Worm (Caenorhabditis elegans) whole organism, L3 larva: ENCODE results near the gene ZK1010.8.

ENCODE experiments used
- R02D3.7 ChIP-seq: fragments of 150-350 bp; optimal IDR thresholded peaks from 2 replicates; lab custom pipeline; 2014; ENCODE audit warnings: missing biosample characterization, missing genetic modification characterization
- fkh-2 ChIP-seq: fragments of 150-350 bp; optimal IDR thresholded peaks from 2 replicates; lab custom pipeline; 2014; ENCODE audit warnings: missing biosample characterization, missing genetic modification reagents, missing genetic modification characterization
- nhr-237 ChIP-seq: fragments of 150-350 bp; optimal IDR thresholded peaks from 2 replicates; lab custom pipeline; 2014; ENCODE audit warnings: missing biosample characterization, missing genetic modification characterization
- nhr-28 ChIP-seq: fragments of 150-350 bp; optimal IDR thresholded peaks from 2 replicates; lab custom pipeline; 2014; ENCODE audit warnings: missing biosample characterization, missing genetic modification characterization
- nhr-77 ChIP-seq: fragments of 150-350 bp; optimal IDR thresholded peaks from 2 replicates; lab custom pipeline; 2014; ENCODE audit warnings: missing biosample characterization, missing genetic modification characterization
- pha-4 ChIP-seq: fragments of 150-350 bp; optimal IDR thresholded peaks from 2 replicates; lab custom pipeline; 2014; ENCODE audit warnings: missing biosample characterization, missing genetic modification reagents, missing genetic modification characterization
- snpc-4 ChIP-seq: fragments of 150-350 bp; optimal IDR thresholded peaks from 2 replicates; lab custom pipeline; 2014; ENCODE audit warnings: missing biosample characterization, missing genetic modification characterization

- TF ChIP-seq pha-4 (tag; lab: Kevin White, UChicago), result no peak
- no peak for TF ChIP-seq nhr-237 (tag; lab: Kevin White, UChicago)
- TF ChIP-seq snpc-4 (tag; lab: Kevin White, UChicago), result no peak
- no peak for TF ChIP-seq R02D3.7
- no peak for TF ChIP-seq nhr-28
- TF ChIP-seq fkh-2 (tag; lab: Kevin White, UChicago), result no peak
- TF ChIP-seq nhr-77 (tag; lab: Kevin White, UChicago), result no peak
Observed at ce11 chrIII:13031701-13032100, 31.2 kb upstream of the ZK1010.8 start, which contains the start of gene F14F7.5.
